Worm (Caenorhabditis elegans) whole organism, late embryonic: ENCODE measurements around the gene C31C9.7.

Source experiments
- ceh-14 ChIP-seq: sonication (generic microtip); optimal IDR thresholded peaks from 2 replicates; lab custom pipeline; 2016; ENCODE audit warnings: missing genotype, missing genetic modification characterization, missing compliant biosample characterization
- ceh-22 ChIP-seq: sonication (generic microtip); optimal IDR thresholded peaks from 2 replicates; lab custom pipeline; 2017; ENCODE audit warnings: missing biosample characterization, missing genetic modification characterization
- ceh-48 ChIP-seq: sonication (generic microtip); optimal IDR thresholded peaks from 2 replicates; lab custom pipeline; 2016; ENCODE audit warnings: missing genetic modification characterization, inconsistent platforms, missing compliant biosample characterization
- che-1 ChIP-seq: sonication (generic microtip); optimal IDR thresholded peaks from 2 replicates; lab custom pipeline; 2016; ENCODE audit warnings: mild to moderate bottlenecking, missing genetic modification characterization, missing compliant biosample characterization
- dmd-4 ChIP-seq: sonication (generic microtip); optimal IDR thresholded peaks from 2 replicates; lab custom pipeline; 2016; ENCODE audit warnings: borderline replicate concordance, missing genetic modification characterization, missing compliant biosample characterization
- pqm-1 ChIP-seq: sonication (generic microtip); optimal IDR thresholded peaks from 2 replicates; lab custom pipeline; 2016; ENCODE audit warnings: missing genetic modification characterization, missing compliant biosample characterization
- tbx-7 ChIP-seq: sonication (generic microtip); optimal IDR thresholded peaks from 2 replicates; lab custom pipeline; 2016; ENCODE audit warnings: missing genotype, missing genetic modification characterization, missing compliant biosample characterization

ce11 chrII:13637941-13638489 is 30.9 kb upstream of the C31C9.7 start, which contains the start of gene phdh-1:
- TF ChIP-seq ceh-48, result no peak
- no peak for TF ChIP-seq ceh-22 (tag; lab: Kevin White, UChicago)
- no peak for TF ChIP-seq dmd-4 (tag; lab: Kevin White, UChicago)
- no peak for TF ChIP-seq ceh-14 (tag; lab: Kevin White, UChicago)
- no peak for TF ChIP-seq pqm-1
- TF ChIP-seq tbx-7 (tag; lab: Kevin White, UChicago), result no peak
- no peak for TF ChIP-seq che-1 (tag; lab: Kevin White, UChicago)
